Worm (Caenorhabditis elegans): Measurements from ENCODE around the gene bus-12.

Gene bus-12

ce11 chrIV:13297746-13298145 lies 41.8 kb downstream of the bus-12 start, which contains the start of the genes Y67H2A.2 and micu-1:
Gene Y67H2A.2, minus strand, starts transcription at chrIV:13297819.
Gene micu-1, plus strand, starts transcription at chrIV:13297926.
- TF ChIP-seq unc-30 (tag; optimal IDR thresholded peaks at IDR 0.05) = no peak
- TF ChIP-seq zag-1 (tag; optimal IDR thresholded peaks at IDR 0.05) = peak; percentile 1
- TF ChIP-seq hlh-4 (tag; optimal IDR thresholded peaks at IDR 0.05) = no peak
- peak; percentile 83 for TF ChIP-seq fkh-8 (tag; optimal IDR thresholded peaks at IDR 0.05)
- TF ChIP-seq lir-3 (tag; optimal IDR thresholded peaks at IDR 0.05; ENCODE audit: poor library complexity) = peak; percentile 50
- peak; percentile 54 for TF ChIP-seq zip-4 (GFP tag; optimal IDR thresholded peaks at IDR 0.05)
- TF ChIP-seq xbp-1 (tag; optimal IDR thresholded peaks at IDR 0.05) = peak; percentile 84
- no peak for TF ChIP-seq nhr-28 (tag; optimal IDR thresholded peaks at IDR 0.05)
- peak; percentile 62 to 78 (median 77) for TF ChIP-seq dpl-1 (GFP tag; optimal IDR thresholded peaks at IDR 0.05)
- no peak for TF ChIP-seq nhr-11 (tag; optimal IDR thresholded peaks at IDR 0.05)
- TF ChIP-seq F16B12.6 (tag; optimal IDR thresholded peaks at IDR 0.05) = peak; percentile 51
- TF ChIP-seq mab-9 (GFP tag; IDR thresholded peaks at IDR 0.05) = peak; percentile 84
- peak; percentile 56 for TF ChIP-seq sox-4 (tag; optimal IDR thresholded peaks at IDR 0.05)
- TF ChIP-seq ets-5 (GFP tag; IDR thresholded peaks at IDR 0.05) = no peak
- TF ChIP-seq pax-3 (tag; optimal IDR thresholded peaks at IDR 0.05) = peak; percentile 37
- TF ChIP-seq C16A3.4 (tag; optimal IDR thresholded peaks at IDR 0.05) = peak; percentile 76
- peak; percentile 46 for TF ChIP-seq C04F5.9 (tag; optimal IDR thresholded peaks at IDR 0.05)
- TF ChIP-seq ceh-63 (GFP tag; optimal IDR thresholded peaks at IDR 0.05) = peak; percentile 36
- TF ChIP-seq nhr-12 (tag; optimal IDR thresholded peaks at IDR 0.05) = no peak
- peak; percentile 60 for TF ChIP-seq egl-13 (tag; optimal IDR thresholded peaks at IDR 0.05)
- TF ChIP-seq pqm-1 (tag; optimal IDR thresholded peaks at IDR 0.05) = no peak
- TF ChIP-seq elt-3 (tag; optimal IDR thresholded peaks at IDR 0.05) = peak in 1 of 6 experiments; percentile 50
- no peak for TF ChIP-seq ztf-4 (tag; optimal IDR thresholded peaks at IDR 0.05)
- peak; percentile 82 for TF ChIP-seq tbx-2 (tag; optimal IDR thresholded peaks at IDR 0.05)
- peak; percentile 41 for TF ChIP-seq aly-2 (tag; optimal IDR thresholded peaks at IDR 0.05)
- no peak for TF ChIP-seq pag-3 (tag; optimal IDR thresholded peaks at IDR 0.05; ENCODE audit: borderline replicate concordance, insufficient read depth)
- peak; percentile 87 for TF ChIP-seq swsn-7 (tag; optimal IDR thresholded peaks at IDR 0.05)
- TF ChIP-seq snpc-4 (tag; optimal IDR thresholded peaks at IDR 0.05) = peak; percentile 69
- TF ChIP-seq nhr-77 (tag; optimal IDR thresholded peaks at IDR 0.05) = peak; percentile 63
- peak; percentile 28 for TF ChIP-seq blmp-1 (tag; optimal IDR thresholded peaks at IDR 0.05)
- TF ChIP-seq tlp-1 (tag; optimal IDR thresholded peaks at IDR 0.05) = no peak
- no peak for TF ChIP-seq hlh-17 (GFP tag; optimal IDR thresholded peaks at IDR 0.05; ENCODE audit: borderline replicate concordance)
- peak; percentile 45 for TF ChIP-seq elt-2 (tag; optimal IDR thresholded peaks at IDR 0.05)
- TF ChIP-seq hpl-2 (GFP tag; optimal IDR thresholded peaks at IDR 0.05) = peak; percentile 18
- TF ChIP-seq nhr-90 (tag; optimal IDR thresholded peaks at IDR 0.05; ENCODE audit: poor library complexity) = peak; percentile 72
- peak; percentile 61 for TF ChIP-seq vab-15 (tag; optimal IDR thresholded peaks at IDR 0.05)
- peak; percentile 85 for TF ChIP-seq lsy-2 (tag; optimal IDR thresholded peaks at IDR 0.05)
- peak; percentile 62 for TF ChIP-seq skn-1 (tag; optimal IDR thresholded peaks at IDR 0.05)
- no peak for TF ChIP-seq fkh-4 (tag; optimal IDR thresholded peaks at IDR 0.05; ENCODE audit: borderline replicate concordance)
- TF ChIP-seq nhr-47 (tag; optimal IDR thresholded peaks at IDR 0.05) = peak; percentile 92
- peak in 1 of 2 experiments; percentile 68 for TF ChIP-seq mdl-1 (tag; optimal IDR thresholded peaks at IDR 0.05)
- peak; percentile 74 for TF ChIP-seq lin-13 (GFP tag; optimal IDR thresholded peaks at IDR 0.05)
- TF ChIP-seq dsc-1 (tag; optimal IDR thresholded peaks at IDR 0.05) = peak; percentile 88
- TF ChIP-seq ztf-11 (tag; optimal IDR thresholded peaks at IDR 0.05) = peak in 1 of 2 experiments; percentile 60
- TF ChIP-seq fos-1 (tag; optimal IDR thresholded peaks at IDR 0.05) = peak; percentile 51
- TF ChIP-seq nhr-84 (tag; optimal IDR thresholded peaks at IDR 0.05) = no peak
- no peak for TF ChIP-seq ces-1 (GFP tag; optimal IDR thresholded peaks at IDR 0.05)
- TF ChIP-seq nhr-19 (GFP tag; conservative IDR thresholded peaks at IDR 0.05) = peak; percentile 80
- TF ChIP-seq lin-35 (GFP tag; optimal IDR thresholded peaks at IDR 0.05) = peak; percentile 80 to 85
- TF ChIP-seq ceh-82 (tag; optimal IDR thresholded peaks at IDR 0.05) = peak; percentile 63 to 79 (median 74)
- TF ChIP-seq unc-98 (GFP tag; IDR thresholded peaks at IDR 0.05) = no peak
- TF ChIP-seq fkh-10 (GFP tag; optimal IDR thresholded peaks at IDR 0.05) = peak; percentile 13
